Fruit fly (Drosophila melanogaster): ENCODE results near the gene CG42673.

CG42673 gene

dm6 chr3L:9502856-9503255, 44.2 kb upstream of the CG42673 start:
- TF ChIP-seq Pif1A (GFP tag; optimal IDR thresholded peaks at IDR 0.05) (no peak), CG4496 (GFP tag; IDR thresholded peaks at IDR 0.05) (no peak), CG8159 (tag; optimal IDR thresholded peaks at IDR 0.05) (no peak), CG8301 (tag; optimal IDR thresholded peaks at IDR 0.05) (no peak), CG14655 (GFP tag; optimal IDR thresholded peaks at IDR 0.05) (no peak), CG13204 (GFP tag; optimal IDR thresholded peaks at IDR 0.05) (no peak), CG32121 (GFP tag; IDR thresholded peaks at IDR 0.05) (no peak), fd96Ca (GFP tag; IDR thresholded peaks at IDR 0.05) (no peak), CG15710 (tag; optimal IDR thresholded peaks at IDR 0.05) (no peak), Ets98B (GFP tag; IDR thresholded peaks at IDR 0.05) (no peak), CG17806 (tag; optimal IDR thresholded peaks at IDR 0.05) (no peak), EcR (GFP tag; optimal IDR thresholded peaks at IDR 0.05) (no peak), Snoo (tag; optimal IDR thresholded peaks at IDR 0.05) (no peak), gl (tag; optimal IDR thresholded peaks at IDR 0.05) (no peak), CG34367 (tag; optimal IDR thresholded peaks at IDR 0.05) (no peak), CG12605 (GFP tag; IDR thresholded peaks at IDR 0.05) (no peak)

DNA sequence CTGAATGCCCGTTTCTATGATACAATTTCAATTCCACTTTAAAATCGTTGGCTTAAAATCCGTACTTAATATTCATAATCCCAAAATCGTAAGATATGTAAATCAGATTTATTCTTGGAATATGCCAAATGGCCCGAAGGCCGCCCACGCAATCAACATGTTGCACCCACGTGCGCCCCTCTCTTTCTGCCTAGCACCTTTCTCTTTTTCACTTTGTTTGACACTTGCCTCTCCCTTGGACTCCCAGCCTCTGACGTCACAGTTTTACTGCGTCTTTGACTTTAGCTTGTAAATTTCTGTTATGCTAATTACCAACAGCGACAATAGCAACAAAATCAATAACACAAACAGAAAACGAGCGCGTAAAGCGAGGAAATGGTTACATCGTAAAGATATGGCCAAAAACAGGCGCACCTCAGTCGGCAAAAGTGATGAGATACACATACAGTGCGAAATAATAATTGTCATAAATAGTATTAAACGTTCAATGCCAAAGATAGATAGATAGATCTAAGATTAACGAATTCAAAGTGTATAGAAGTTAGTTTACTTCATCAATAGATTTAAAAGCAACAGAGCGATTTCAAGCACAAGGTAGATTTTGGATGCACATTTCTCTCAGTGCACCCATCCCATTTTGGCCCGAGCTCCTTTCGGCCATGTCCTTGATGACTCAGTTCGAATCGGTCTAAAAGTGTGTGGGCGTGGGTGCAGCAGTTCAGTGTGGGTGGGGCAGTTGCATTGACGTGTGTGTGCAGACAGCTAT, 43.3 kb upstream of the CG42673 start:
- TF ChIP-seq CG8301 (tag; optimal IDR thresholded peaks at IDR 0.05) (peak; percentile 31), Snoo (tag; optimal IDR thresholded peaks at IDR 0.05) (no peak), Pif1A (GFP tag; optimal IDR thresholded peaks at IDR 0.05) (peak; percentile 7), CG14655 (GFP tag; optimal IDR thresholded peaks at IDR 0.05) (no peak), CG32121 (GFP tag; IDR thresholded peaks at IDR 0.05) (0 out of 2 replicates have a peak, but pooled peaks have one; percentile 21), CG17806 (tag; optimal IDR thresholded peaks at IDR 0.05) (peak; percentile 39), fd96Ca (GFP tag; IDR thresholded peaks at IDR 0.05) (no peak; the same call in 2 of the 3 replicates), CG34367 (tag; optimal IDR thresholded peaks at IDR 0.05) (no peak), CG4496 (GFP tag; IDR thresholded peaks at IDR 0.05) (0 out of 3 replicates have a peak, but pooled peaks have one; percentile 9), CG9948 (tag; optimal IDR thresholded peaks at IDR 0.05) (peak; percentile 38), rn (GFP tag; IDR thresholded peaks at IDR 0.05) (no peak), CG12605 (GFP tag; IDR thresholded peaks at IDR 0.05) (no peak), CG8159 (tag; optimal IDR thresholded peaks at IDR 0.05) (no peak), Pif1B (GFP tag; optimal IDR thresholded peaks at IDR 0.05) (peak; percentile 8), Ets98B (GFP tag; IDR thresholded peaks at IDR 0.05) (no peak)

- TF ChIP-seq CG8159 (tag; optimal IDR thresholded peaks at IDR 0.05) (no peak), Pif1A (GFP tag; optimal IDR thresholded peaks at IDR 0.05) (no peak), Pif1B (GFP tag; optimal IDR thresholded peaks at IDR 0.05) (no peak)
Observed at dm6 chr3L:9504530-9504929, 42.5 kb upstream of the CG42673 start.

dm6 chr3L:9505007-9505712, 41.9 kb upstream of the CG42673 start, which contains the start of gene path:
Gene path, minus strand, starts transcription at chr3L:9505328.
- TF ChIP-seq Ets98B (GFP tag; IDR thresholded peaks at IDR 0.05) (peak; percentile 19; the same call in 1 of the 2 replicates), EcR (GFP tag; optimal IDR thresholded peaks at IDR 0.05) (peak; percentile 58), D1 (tag; optimal IDR thresholded peaks at IDR 0.05) (peak; percentile 80), CG15710 (tag; optimal IDR thresholded peaks at IDR 0.05) (peak; percentile 45), Pif1A (GFP tag; optimal IDR thresholded peaks at IDR 0.05) (no peak), CG8159 (tag; optimal IDR thresholded peaks at IDR 0.05) (peak; percentile 76), CG9948 (tag; optimal IDR thresholded peaks at IDR 0.05) (peak; percentile 55), CG17806 (tag; optimal IDR thresholded peaks at IDR 0.05) (peak; percentile 12), CG14655 (GFP tag; optimal IDR thresholded peaks at IDR 0.05) (peak; percentile 44), gl (tag; optimal IDR thresholded peaks at IDR 0.05) (no peak), fd96Ca (GFP tag; IDR thresholded peaks at IDR 0.05) (no peak), CG4496 (GFP tag; IDR thresholded peaks at IDR 0.05) (peak; percentile 56; the same call in 1 of the 3 replicates), CG8301 (tag; optimal IDR thresholded peaks at IDR 0.05) (no peak), Snoo (tag; optimal IDR thresholded peaks at IDR 0.05) (peak; percentile 46), rn (GFP tag; IDR thresholded peaks at IDR 0.05) (no peak), CG10348 (GFP tag; IDR thresholded peaks at IDR 0.05) (no peak), CG32121 (GFP tag; IDR thresholded peaks at IDR 0.05) (peak; percentile 12; the same call in 1 of the 2 replicates), CG34367 (tag; optimal IDR thresholded peaks at IDR 0.05) (no peak), CG13204 (GFP tag; optimal IDR thresholded peaks at IDR 0.05) (no peak), Pif1B (GFP tag; optimal IDR thresholded peaks at IDR 0.05) (peak; percentile 1), CG12605 (GFP tag; IDR thresholded peaks at IDR 0.05) (no peak)

DNA sequence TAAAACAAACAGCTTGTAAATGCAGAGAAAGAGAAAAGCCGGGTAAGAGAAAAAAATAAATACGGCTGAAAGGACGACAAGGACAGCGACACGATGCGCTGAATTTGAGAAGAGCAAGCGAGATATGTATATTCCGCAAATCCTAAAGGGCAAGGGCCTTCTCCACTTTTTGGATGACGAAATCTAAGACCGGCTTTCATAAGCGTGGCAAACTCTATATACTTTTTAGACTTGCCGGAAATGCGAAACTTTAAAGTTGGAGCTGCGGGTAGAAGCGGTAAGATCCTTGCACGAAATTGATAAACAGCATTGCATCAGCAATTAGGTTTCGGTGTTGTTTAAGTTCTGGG, 41.3 kb upstream of the CG42673 start:
- TF ChIP-seq CG8301 (tag; optimal IDR thresholded peaks at IDR 0.05) (no peak), EcR (GFP tag; optimal IDR thresholded peaks at IDR 0.05) (peak; percentile 92), CG9948 (tag; optimal IDR thresholded peaks at IDR 0.05) (no peak), CG17806 (tag; optimal IDR thresholded peaks at IDR 0.05) (no peak), D1 (tag; optimal IDR thresholded peaks at IDR 0.05) (no peak)

DNA sequence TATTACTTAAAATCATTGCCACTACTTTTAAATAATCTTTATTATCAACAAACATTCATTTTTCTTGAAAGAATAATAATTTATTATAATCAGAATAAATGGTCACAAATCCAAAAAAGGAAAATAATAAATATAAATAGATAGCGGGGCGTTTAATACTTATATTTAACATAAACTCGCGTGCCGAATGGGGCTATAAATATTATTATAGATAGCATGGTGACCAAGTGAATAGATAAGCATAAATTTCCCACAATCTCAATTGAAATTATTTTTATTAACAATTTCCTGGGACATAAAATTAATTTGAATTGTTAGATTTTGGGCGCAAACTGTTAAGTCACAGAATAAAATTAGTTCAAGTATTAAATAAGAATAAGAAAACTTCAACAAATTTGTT, 40.6 kb upstream of the CG42673 start:
- TF ChIP-seq CG15710 (tag; optimal IDR thresholded peaks at IDR 0.05) (no peak), Pif1A (GFP tag; optimal IDR thresholded peaks at IDR 0.05) (no peak), CG14655 (GFP tag; optimal IDR thresholded peaks at IDR 0.05) (no peak), gl (tag; optimal IDR thresholded peaks at IDR 0.05) (no peak), fd96Ca (GFP tag; IDR thresholded peaks at IDR 0.05) (no peak), CG10348 (GFP tag; IDR thresholded peaks at IDR 0.05) (no peak), EcR (GFP tag; optimal IDR thresholded peaks at IDR 0.05) (no peak), Snoo (tag; optimal IDR thresholded peaks at IDR 0.05) (no peak), CG13204 (GFP tag; optimal IDR thresholded peaks at IDR 0.05) (no peak), Pif1B (GFP tag; optimal IDR thresholded peaks at IDR 0.05) (no peak), CG8301 (tag; optimal IDR thresholded peaks at IDR 0.05) (no peak), D1 (tag; optimal IDR thresholded peaks at IDR 0.05) (no peak), CG8159 (tag; optimal IDR thresholded peaks at IDR 0.05) (no peak), CG34367 (tag; optimal IDR thresholded peaks at IDR 0.05) (no peak)
